Worm (Caenorhabditis elegans): ENCODE data around the gene C44C10.10.

The C44C10.10 gene

ce11 chrX:11720058-11720457, 29.9 kb downstream of the C44C10.10 start:
- TF ChIP-seq lsy-12 (tag; optimal IDR thresholded peaks at IDR 0.05): no peak
- peak; percentile 53 for TF ChIP-seq nhr-25 (tag; optimal IDR thresholded peaks at IDR 0.05)

ce11 chrX:11723781-11724201, 33.7 kb downstream of the C44C10.10 start, which contains the start of gene D1053.4:
Gene D1053.4 (minus strand): TSS chrX:11723800.
- TF ChIP-seq elt-2 (tag; optimal IDR thresholded peaks at IDR 0.05) (peak; percentile 87), pha-4 (tag; optimal IDR thresholded peaks at IDR 0.05) (peak; percentile 80), lsy-12 (tag; optimal IDR thresholded peaks at IDR 0.05) (no peak), pqm-1 (tag; optimal IDR thresholded peaks at IDR 0.05) (peak; percentile 54)

ce11 chrX:11725646-11726045, 35.5 kb downstream of the C44C10.10 start:
- TF ChIP-seq lsy-12 (tag; optimal IDR thresholded peaks at IDR 0.05) (no peak), nhr-12 (tag; optimal IDR thresholded peaks at IDR 0.05) (no peak), ztf-4 (tag; optimal IDR thresholded peaks at IDR 0.05) (no peak), ceh-16 (tag; optimal IDR thresholded peaks at IDR 0.05) (no peak), nhr-11 (tag; optimal IDR thresholded peaks at IDR 0.05) (no peak)

ce11 chrX:11726450-11726849, 36.3 kb downstream of the C44C10.10 start:
- TF ChIP-seq egl-27 (tag; optimal IDR thresholded peaks at IDR 0.05) (no peak), elt-1 (tag; optimal IDR thresholded peaks at IDR 0.05) (peak; percentile 89), elt-3 (tag; optimal IDR thresholded peaks at IDR 0.05) (peak in 1 of 3 experiments; percentile 53), nhr-23 (tag; optimal IDR thresholded peaks at IDR 0.05) (peak; percentile 10), nhr-25 (tag; optimal IDR thresholded peaks at IDR 0.05) (peak; percentile 37), tbx-2 (tag; optimal IDR thresholded peaks at IDR 0.05) (no peak)

ce11 chrX:11727761-11728160, 37.6 kb downstream of the C44C10.10 start, which contains the start of the genes gst-42 and D1053.2:
Gene gst-42 (minus strand): TSS chrX:11727936.
Gene D1053.2 (plus strand): TSS chrX:11728151.
- TF ChIP-seq skn-1 (tag; optimal IDR thresholded peaks at IDR 0.05) (peak; percentile 28), ceh-28 (tag; optimal IDR thresholded peaks at IDR 0.05) (peak; percentile 44), ztf-11 (tag; optimal IDR thresholded peaks at IDR 0.05) (no peak), unc-62 (GFP tag; optimal IDR thresholded peaks at IDR 0.05) (no peak), mdl-1 (tag; optimal IDR thresholded peaks at IDR 0.05) (peak; percentile 78), nhr-12 (tag; optimal IDR thresholded peaks at IDR 0.05) (no peak), nhr-67 (tag; optimal IDR thresholded peaks at IDR 0.05) (no peak), nhr-11 (tag; optimal IDR thresholded peaks at IDR 0.05) (no peak), mml-1 (tag; optimal IDR thresholded peaks at IDR 0.05) (no peak), sea-2 (GFP tag; optimal IDR thresholded peaks at IDR 0.05) (no peak), nfya-1 (tag; optimal IDR thresholded peaks at IDR 0.05; ENCODE audit: insufficient read depth) (no peak), nhr-28 (tag; optimal IDR thresholded peaks at IDR 0.05) (no peak), zag-1 (tag; optimal IDR thresholded peaks at IDR 0.05) (no peak), elt-1 (tag; optimal IDR thresholded peaks at IDR 0.05) (no peak), snpc-4 (tag; optimal IDR thresholded peaks at IDR 0.05) (no peak), R02D3.7 (tag; optimal IDR thresholded peaks at IDR 0.05) (peak; percentile 14), egl-5 (tag; optimal IDR thresholded peaks at IDR 0.05) (no peak), eor-1 (tag; optimal IDR thresholded peaks at IDR 0.05) (no peak), lin-15B (tag; optimal IDR thresholded peaks at IDR 0.05) (no peak), fos-1 (tag; optimal IDR thresholded peaks at IDR 0.05) (no peak), nhr-23 (tag; optimal IDR thresholded peaks at IDR 0.05) (peak; percentile 74), ama-1 (optimal IDR thresholded peaks at IDR 0.05) (no peak), nhr-43 (tag; optimal IDR thresholded peaks at IDR 0.05; ENCODE audit: poor library complexity, severe bottlenecking) (peak; percentile 53), ceh-82 (tag; optimal IDR thresholded peaks at IDR 0.05) (no peak), tbx-2 (tag; optimal IDR thresholded peaks at IDR 0.05) (no peak), nhr-237 (tag; optimal IDR thresholded peaks at IDR 0.05) (no peak), pha-4 (tag; optimal IDR thresholded peaks at IDR 0.05) (peak; percentile 79), nhr-76 (tag; optimal IDR thresholded peaks at IDR 0.05) (no peak), lsy-12 (tag; optimal IDR thresholded peaks at IDR 0.05) (no peak), nhr-25 (tag; optimal IDR thresholded peaks at IDR 0.05) (peak; percentile 73), pqm-1 (tag; optimal IDR thresholded peaks at IDR 0.05) (peak; percentile 99), elt-3 (tag; optimal IDR thresholded peaks at IDR 0.05) (peak in 2 of 3 experiments; percentile 77 to 85), fkh-10 (GFP tag; optimal IDR thresholded peaks at IDR 0.05) (no peak), lin-39 (tag; optimal IDR thresholded peaks at IDR 0.05) (no peak), jun-1 (tag; optimal IDR thresholded peaks at IDR 0.05) (peak; percentile 51), ceh-9 (tag; optimal IDR thresholded peaks at IDR 0.05) (no peak), ztf-4 (tag; optimal IDR thresholded peaks at IDR 0.05) (no peak), elt-2 (tag; optimal IDR thresholded peaks at IDR 0.05) (peak; percentile 94), unc-39 (tag; optimal IDR thresholded peaks at IDR 0.05) (no peak), ZK546.5 (tag; optimal IDR thresholded peaks at IDR 0.05) (no peak), hmg-11 (tag; optimal IDR thresholded peaks at IDR 0.05) (no peak), daf-12 (tag; optimal IDR thresholded peaks at IDR 0.05) (no peak), ceh-16 (tag; optimal IDR thresholded peaks at IDR 0.05) (no peak)
